Comparison of ENCODE assay signal across 2 fruit fly cellular contexts in genomic region chr3R:24768538-24769401, dm6.
A peak's percentile ranks its signal among the peaks of the same experiment; 100 is the strongest.
TF ChIP-seq lines count a peak whose summit lies in the region.

CG13631 (plus strand) TSS chr3R:24769351.

TF ChIP-seq in whole organism, embryonic, 481 proteins besides CTCF, POLR2A, EP300 and RAD21 (continued from another document and continues in another):
- TF ChIP-seq ci (GFP tag; IDR thresholded peaks at IDR 0.05; lab: Robert Waterston, UW) (peak; percentile 95), BEAF-32 (GFP tag; optimal IDR thresholded peaks at IDR 0.05; lab: Kevin White, UChicago) (no peak), z (GFP tag; IDR thresholded peaks at IDR 0.05; lab: Robert Waterston, UW) (no peak; the same call in 2 of the 3 replicates), Elba2 (GFP tag; optimal IDR thresholded peaks at IDR 0.05; lab: Kevin White, UChicago) (no peak), tin (GFP tag; optimal IDR thresholded peaks at IDR 0.05; lab: Kevin White, UChicago) (peak; percentile 95), CG14050 (GFP tag; IDR thresholded peaks at IDR 0.05; lab: Robert Waterston, UW) (peak; percentile 87), dpn (GFP tag; optimal IDR thresholded peaks at IDR 0.05; lab: Kevin White, UChicago) (peak; percentile 93 to 94), onecut (GFP tag; IDR thresholded peaks at IDR 0.05; lab: Robert Waterston, UW) (peak; percentile 82), nerfin-2 (GFP tag; IDR thresholded peaks at IDR 0.05; lab: Robert Waterston, UW; ENCODE audit: partially characterized antibody) (no peak), CG32532 (GFP tag; IDR thresholded peaks at IDR 0.05; lab: Robert Waterston, UW) (peak; percentile 60), CG10147 (GFP tag; optimal IDR thresholded peaks at IDR 0.05; lab: Kevin White, UChicago) (peak; percentile 72), emc (GFP tag; optimal IDR thresholded peaks at IDR 0.05; lab: Kevin White, UChicago) (peak; percentile 10), inv (GFP tag; IDR thresholded peaks at IDR 0.05; lab: Robert Waterston, UW; ENCODE audit: partially characterized antibody) (no peak), NFAT (GFP tag; IDR thresholded peaks at IDR 0.05; lab: Robert Waterston, UW) (no peak), CG8089 (GFP tag; optimal IDR thresholded peaks at IDR 0.05; lab: Kevin White, UChicago) (peak; percentile 95), Poxn (GFP tag; IDR thresholded peaks at IDR 0.05; lab: Robert Waterston, UW) (no peak), ranshi (GFP tag; IDR thresholded peaks at IDR 0.05; lab: Robert Waterston, UW) (peak; percentile 86), Gug (GFP tag; IDR thresholded peaks at IDR 0.05; lab: Robert Waterston, UW) (peak; percentile 88; the same call in 3 of the 4 replicates), HmgD (GFP tag; optimal IDR thresholded peaks at IDR 0.05; lab: Kevin White, UChicago) (peak; percentile 73), disco-r (GFP tag; optimal IDR thresholded peaks at IDR 0.05; lab: Kevin White, UChicago) (peak; percentile 86), chinmo (GFP tag; IDR thresholded peaks at IDR 0.05; lab: Robert Waterston, UW; ENCODE audit: partially characterized antibody) (0 out of 4 replicates have a peak, but pooled peaks have one; percentile 47), oc (tag; optimal IDR thresholded peaks at IDR 0.05; lab: Kevin White, UChicago) (peak; percentile 96), pho (GFP tag; optimal IDR thresholded peaks at IDR 0.05; lab: Kevin White, UChicago) (peak; percentile 61), CG10209 (GFP tag; optimal IDR thresholded peaks at IDR 0.05; lab: Kevin White, UChicago) (peak; percentile 93), CG7839 (tag; optimal IDR thresholded peaks at IDR 0.05; lab: Kevin White, UChicago) (peak; percentile 95), az2 (GFP tag; optimal IDR thresholded peaks at IDR 0.05; lab: Kevin White, UChicago) (peak; percentile 97), btn (GFP tag; optimal IDR thresholded peaks at IDR 0.05; lab: Kevin White, UChicago) (peak; percentile 94), Ets97D (GFP tag; optimal IDR thresholded peaks at IDR 0.05; lab: Kevin White, UChicago) (peak; percentile 74), da (GFP tag; optimal IDR thresholded peaks at IDR 0.05; lab: Kevin White, UChicago) (peak; percentile 72), kni (GFP tag; optimal IDR thresholded peaks at IDR 0.05; lab: Kevin White, UChicago) (peak; percentile 86), CG31224 (GFP tag; IDR thresholded peaks at IDR 0.05; lab: Robert Waterston, UW) (no peak; the same call in 1 of the 2 replicates), Lhr (GFP tag; optimal IDR thresholded peaks at IDR 0.05; lab: Kevin White, UChicago) (peak; percentile 93), nmo (GFP tag; optimal IDR thresholded peaks at IDR 0.05; lab: Kevin White, UChicago) (peak; percentile 99), CG4707 (GFP tag; optimal IDR thresholded peaks at IDR 0.05; lab: Kevin White, UChicago) (peak; percentile 80), CG14710 (tag; optimal IDR thresholded peaks at IDR 0.05; lab: Kevin White, UChicago) (peak; percentile 97), cwo (GFP tag; optimal IDR thresholded peaks at IDR 0.05; lab: Kevin White, UChicago) (peak; percentile 73), tup (GFP tag; optimal IDR thresholded peaks at IDR 0.05; lab: Kevin White, UChicago) (peak; percentile 77), dan (GFP tag; IDR thresholded peaks at IDR 0.05; lab: Robert Waterston, UW) (peak; percentile 56; the same call in 1 of the 2 replicates), HLH3B (GFP tag; IDR thresholded peaks at IDR 0.05; lab: Robert Waterston, UW) (peak; percentile 95), tll (GFP tag; optimal IDR thresholded peaks at IDR 0.05; lab: Kevin White, UChicago) (no peak), crp (GFP tag; optimal IDR thresholded peaks at IDR 0.05; lab: Kevin White, UChicago) (peak; percentile 37 to 74), CG12659 (GFP tag; optimal IDR thresholded peaks at IDR 0.05; lab: Kevin White, UChicago) (peak; percentile 90), pros (GFP tag; optimal IDR thresholded peaks at IDR 0.05; lab: Kevin White, UChicago) (no peak), CG13775 (GFP tag; optimal IDR thresholded peaks at IDR 0.05; lab: Kevin White, UChicago) (peak; percentile 90), CG5953 (GFP tag; IDR thresholded peaks at IDR 0.05; lab: Robert Waterston, UW) (peak; percentile 94), sug (tag; optimal IDR thresholded peaks at IDR 0.05; lab: Kevin White, UChicago) (peak; percentile 71), HLHmδ (GFP tag; optimal IDR thresholded peaks at IDR 0.05; lab: Kevin White, UChicago) (no peak), Hey (tag; optimal IDR thresholded peaks at IDR 0.05; lab: Kevin White, UChicago) (peak; percentile 51), CG17802 (tag; optimal IDR thresholded peaks at IDR 0.05; lab: Kevin White, UChicago) (peak; percentile 87), CG3726 (GFP tag; IDR thresholded peaks at IDR 0.05; lab: Robert Waterston, UW) (peak; percentile 83; the same call in 2 of the 3 replicates), ewg (GFP tag; optimal IDR thresholded peaks at IDR 0.05; lab: Kevin White, UChicago) (peak; percentile 96), D19A (tag; optimal IDR thresholded peaks at IDR 0.05; lab: Kevin White, UChicago) (peak; percentile 92), tgo (GFP tag; IDR thresholded peaks at IDR 0.05; lab: Robert Waterston, UW) (peak; percentile 88), gt (GFP tag; IDR thresholded peaks at IDR 0.05; lab: Robert Waterston, UW) (peak; percentile 92), zfh2 (GFP tag; optimal IDR thresholded peaks at IDR 0.05; lab: Kevin White, UChicago) (peak; percentile 45), Dref (GFP tag; IDR thresholded peaks at IDR 0.05; lab: Robert Waterston, UW) (no peak), lilli (GFP tag; optimal IDR thresholded peaks at IDR 0.05; lab: Kevin White, UChicago) (peak; percentile 81), CG9817 (tag; optimal IDR thresholded peaks at IDR 0.05; lab: Kevin White, UChicago) (peak; percentile 86), Mrtf (GFP tag; IDR thresholded peaks at IDR 0.05; lab: Robert Waterston, UW) (peak; percentile 86), corto (GFP tag; optimal IDR thresholded peaks at IDR 0.05; lab: Kevin White, UChicago) (peak; percentile 85), CG7271 (tag; optimal IDR thresholded peaks at IDR 0.05; lab: Kevin White, UChicago) (peak; percentile 44), CG7745 (tag; optimal IDR thresholded peaks at IDR 0.05; lab: Kevin White, UChicago) (no peak), CG13123 (GFP tag; optimal IDR thresholded peaks at IDR 0.05; lab: Kevin White, UChicago) (peak; percentile 88), crc (GFP tag; optimal IDR thresholded peaks at IDR 0.05; lab: Kevin White, UChicago) (peak; percentile 86), Myb (GFP tag; optimal IDR thresholded peaks at IDR 0.05; lab: Kevin White, UChicago) (peak; percentile 73)

TF ChIP-seq in whole organism, prepupa, 60 proteins besides CTCF, POLR2A, EP300 and RAD21 (continued from another document):
- TF ChIP-seq CG8119 (GFP tag; IDR thresholded peaks at IDR 0.05; lab: Robert Waterston, UW), result peak; percentile 99
- peak; percentile 87 for TF ChIP-seq CG3032 (tag; optimal IDR thresholded peaks at IDR 0.05; lab: Kevin White, UChicago)
- peak; percentile 99 for TF ChIP-seq CG6276 (GFP tag; optimal IDR thresholded peaks at IDR 0.05; lab: Kevin White, UChicago)
- TF ChIP-seq Lpt (GFP tag; optimal IDR thresholded peaks at IDR 0.05; lab: Kevin White, UChicago), result peak; percentile 99
- peak; percentile 96 for TF ChIP-seq svp (GFP tag; lab: Kevin White, UChicago)
- peak; percentile 27 for TF ChIP-seq fkh (GFP tag; optimal IDR thresholded peaks at IDR 0.05; lab: Kevin White, UChicago)
- peak; percentile 81 for TF ChIP-seq Hr38 (GFP tag; optimal IDR thresholded peaks at IDR 0.05; lab: Kevin White, UChicago)
- TF ChIP-seq fd59A (GFP tag; optimal IDR thresholded peaks at IDR 0.05; lab: Kevin White, UChicago), result peak; percentile 81
- TF ChIP-seq Eip78C (GFP tag; lab: Kevin White, UChicago), result peak; percentile 99
- peak; percentile 99 for TF ChIP-seq Hr4 (GFP tag; optimal IDR thresholded peaks at IDR 0.05; lab: Kevin White, UChicago)
